Worm (Caenorhabditis elegans) whole organism, L1 larva: ENCODE data around the gene mac-1.

ENCODE experiments used
- aly-2 ChIP-seq: fragments of 150-350 bp; optimal IDR thresholded peaks from 2 replicates; lab custom pipeline; 2014; ENCODE audit warnings: missing biosample characterization, missing genetic modification characterization
- efl-3 ChIP-seq: fragments of 200-800 bp; sonication (Bioruptor generic); optimal IDR thresholded peaks from 2 replicates; lab custom pipeline; 2018; ENCODE audit warnings: mild to moderate bottlenecking, missing genetic modification characterization, missing compliant biosample characterization
- lin-35 ChIP-seq, 2 experiments: fragments of 150-350 bp; optimal IDR thresholded peaks; 2 replicates each; lab custom pipeline; 2014; ENCODE audit warnings: missing biosample characterization in 2 of 2, missing genetic modification characterization in 2 of 2, missing genetic modification reagents in 2 of 2
- mep-1 ChIP-seq: fragments of 150-350 bp; optimal IDR thresholded peaks from 2 replicates; lab custom pipeline; 2014; ENCODE audit warnings: missing biosample characterization, missing genetic modification characterization
- nhr-11 ChIP-seq: fragments of 150-350 bp; optimal IDR thresholded peaks from 2 replicates; lab custom pipeline; 2014; ENCODE audit warnings: missing biosample characterization, missing genetic modification characterization
- nhr-28 ChIP-seq: fragments of 150-350 bp; optimal IDR thresholded peaks from 2 replicates; lab custom pipeline; 2014; ENCODE audit warnings: missing biosample characterization, missing genetic modification characterization
- pqm-1 ChIP-seq: sonication (generic microtip); optimal IDR thresholded peaks from 3 replicates; lab custom pipeline; 2017; ENCODE audit warnings: missing biosample characterization, missing genetic modification characterization
- unc-130 ChIP-seq: fragments of 150-350 bp; optimal IDR thresholded peaks from 2 replicates; lab custom pipeline; 2017; ENCODE audit warnings: missing biosample characterization, missing genetic modification characterization, inconsistent platforms
- ztf-4 ChIP-seq: fragments of 150-350 bp; optimal IDR thresholded peaks from 2 replicates; lab custom pipeline; 2014; ENCODE audit warnings: missing biosample characterization, missing genetic modification characterization

ce11 chrII:13316630-13317029, 4.1 kb downstream of the mac-1 start:
- no peak for TF ChIP-seq nhr-11 (tag; lab: Kevin White, UChicago)
- TF ChIP-seq nhr-28 (tag; lab: Kevin White, UChicago) = no peak
- no peak for TF ChIP-seq lin-35 (GFP tag; optimal IDR thresholded peaks at IDR 0.05; lab: Kevin White, UChicago)
- TF ChIP-seq unc-130 (tag; lab: Kevin White, UChicago) = no peak
- no peak for TF ChIP-seq aly-2 (tag; lab: Kevin White, UChicago)
- no peak for TF ChIP-seq efl-3 (GFP tag; lab: Kevin White, UChicago)
- no peak for TF ChIP-seq mep-1 (tag; lab: Kevin White, UChicago)
- TF ChIP-seq pqm-1 (tag; lab: Kevin White, UChicago) = no peak
- TF ChIP-seq ztf-4 (tag; lab: Kevin White, UChicago) = no peak
